Fruit fly (Drosophila melanogaster) whole organism: ENCODE measurements around the gene nAChRalpha6.

Source experiments
- CG8478 ChIP-seq: fragments of >200 bp; optimal IDR thresholded peaks from 2 replicates; lab custom pipeline; 2018; ENCODE audit warnings: inconsistent platforms
- Dll ChIP-seq: fragments of >200 bp; optimal IDR thresholded peaks from 2 replicates; lab custom pipeline; 2017
- EcR ChIP-seq, 2 experiments: fragments of >200 bp; optimal IDR thresholded peaks; 2 replicates each; lab custom pipeline; 2017; ENCODE audit warnings: missing biosample characterization in 2 of 2, missing genetic modification characterization in 2 of 2, missing genetic modification reagents in 2 of 2
- psq ChIP-seq: fragments of >200 bp; optimal IDR thresholded peaks from 2 replicates; lab custom pipeline; 2017
- usp ChIP-seq: fragments of >200 bp; optimal IDR thresholded peaks from 2 replicates; lab custom pipeline; 2017; ENCODE audit warnings: missing biosample characterization, missing genetic modification characterization, mixed read lengths

DNA sequence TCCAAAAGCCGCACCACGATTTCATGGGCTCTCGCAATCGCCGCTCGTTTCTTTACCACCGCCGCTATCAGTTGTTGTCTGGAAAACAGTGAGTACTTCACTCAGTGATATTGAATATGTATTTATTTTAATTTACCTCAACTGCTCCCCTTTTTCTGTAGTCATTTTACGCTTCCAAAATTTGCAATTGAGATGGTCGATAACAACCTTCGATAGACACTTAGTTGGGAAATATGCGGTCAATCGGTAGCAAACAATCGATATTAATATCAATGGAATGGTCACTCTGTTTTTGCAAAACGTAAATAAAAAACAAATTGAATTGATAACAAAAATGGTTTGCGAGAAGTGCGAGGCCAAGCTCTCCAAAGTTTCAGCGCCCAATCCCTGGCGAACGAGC lies 4.5 kb upstream of the nAChRalpha6 start, which contains the start of the genes CG34183 and CG4537:
- TF ChIP-seq CG8478 (lab: Kevin White, UChicago) (no peak), Dll (no peak), psq (no peak), usp (GFP tag; lab: Kevin White, UChicago) (no peak), EcR (GFP tag; optimal IDR thresholded peaks at IDR 0.05; lab: Kevin White, UChicago) (no peak)
